Worm (Caenorhabditis elegans) whole organism, midembryonic: ENCODE data around the gene C55C3.6.

ENCODE experiments used
- T22C8.4 ChIP-seq: fragments of 200-800 bp; sonication (Bioruptor generic); IDR thresholded peaks from 2 replicates; pipeline ENCODE4 v1.3.6; 2022; ENCODE audit warnings: missing genetic modification characterization, missing compliant biosample characterization
- cog-1 ChIP-seq: sonication (generic microtip); optimal IDR thresholded peaks from 2 replicates; lab custom pipeline; 2016; ENCODE audit warnings: missing genetic modification characterization, missing compliant biosample characterization
- flt-1 ChIP-seq: fragments of 200-800 bp; sonication (Bioruptor generic); IDR thresholded peaks from 2 replicates; pipeline ENCODE4 v1.3.6; 2022; ENCODE audit warnings: missing genetic modification characterization, missing compliant biosample characterization
- klf-2 ChIP-seq: fragments of 200-800 bp; sonication (Bioruptor generic); conservative IDR thresholded peaks from 2 replicates; pipeline ENCODE4 v1.3.6; 2022; ENCODE audit warnings: missing genetic modification reagents, missing genetic modification characterization, missing compliant biosample characterization
- med-1 ChIP-seq: sonication (generic microtip); optimal IDR thresholded peaks from 2 replicates; lab custom pipeline; 2017; ENCODE audit warnings: missing genetic modification characterization, mild to moderate bottlenecking, missing compliant biosample characterization, antibody characterized with exemption, missing genetic modification reagents; ENCODE audit not compliant: insufficient read depth
- ref-1 ChIP-seq: fragments of 200-800 bp; sonication (Bioruptor generic); conservative IDR thresholded peaks from 2 replicates; pipeline ENCODE4 v1.3.6; 2022; ENCODE audit warnings: missing genetic modification reagents, missing genetic modification characterization, missing compliant biosample characterization
- tab-1 ChIP-seq: fragments of 200-800 bp; sonication (Bioruptor generic); IDR thresholded peaks from 2 replicates; pipeline ENCODE4 v1.3.6; 2022; ENCODE audit warnings: missing genetic modification characterization, missing compliant biosample characterization
- ztf-23 ChIP-seq: fragments of 200-800 bp; sonication (Bioruptor generic); IDR thresholded peaks from 2 replicates; pipeline ENCODE4 v1.3.6; 2022; ENCODE audit warnings: missing genetic modification reagents, missing genetic modification characterization, missing compliant biosample characterization
- ztf-29 ChIP-seq: fragments of 200-800 bp; sonication (Bioruptor generic); IDR thresholded peaks from 2 replicates; pipeline ENCODE4 v1.3.6; 2022; ENCODE audit warnings: missing genetic modification reagents, missing genetic modification characterization, missing compliant biosample characterization

The C55C3.6 gene

ce11 chrIV:5690386-5691080, 7.5 kb downstream of the C55C3.6 start, which contains the start of gene C55C3.8:
Gene C55C3.8, plus strand, starts transcription at chrIV:5691030.
- TF ChIP-seq tab-1 (GFP tag; lab: Robert Waterston, UW) (no peak), ref-1 (no peak), ztf-23 (GFP tag; lab: Robert Waterston, UW) (no peak)

DNA sequence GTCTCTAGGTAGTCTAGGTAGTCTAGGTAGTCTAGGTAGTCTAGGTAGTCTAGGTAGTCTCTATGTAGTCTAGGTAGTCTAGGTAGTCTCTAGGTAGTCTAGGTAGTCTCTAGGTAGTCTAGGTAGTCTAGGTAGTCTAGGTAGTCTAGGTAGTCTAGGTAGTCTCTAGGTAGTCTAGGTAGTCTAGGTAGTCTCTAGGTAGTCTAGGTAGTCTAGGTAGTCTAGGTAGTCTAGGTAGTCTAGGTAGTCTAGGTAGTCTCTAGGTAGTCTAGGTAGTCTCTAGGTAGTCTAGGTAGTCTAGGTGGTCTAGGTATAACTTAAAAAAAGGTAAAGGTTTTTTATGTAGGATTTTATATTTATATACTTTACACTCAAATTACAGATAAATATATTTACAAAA, 8.2 kb downstream of the C55C3.6 start:
- TF ChIP-seq flt-1 (GFP tag; lab: Robert Waterston, UW) (peak; percentile 22; the same call in 1 of the 2 replicates), ztf-23 (GFP tag; lab: Robert Waterston, UW) (peak; percentile 32; the same call in 1 of the 2 replicates)

DNA sequence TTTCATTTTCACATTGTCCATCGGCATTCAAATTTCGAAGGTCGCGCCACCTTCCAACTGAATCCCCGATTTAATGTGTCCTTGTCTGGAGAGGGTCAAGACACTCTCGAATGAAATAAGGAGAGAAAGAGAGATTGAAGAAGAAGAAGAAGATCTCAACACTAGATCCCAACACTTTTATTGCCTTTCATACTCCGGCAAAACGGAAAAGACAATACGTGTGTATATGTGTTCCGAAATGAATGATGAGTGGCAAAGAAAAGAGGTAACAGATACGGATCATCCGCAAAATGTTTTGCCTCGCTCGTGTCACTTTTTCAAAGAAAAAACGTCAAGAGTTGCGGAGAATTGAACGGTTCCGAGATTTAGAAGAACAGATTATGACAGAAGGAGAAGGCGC, 17.4 kb downstream of the C55C3.6 start:
- TF ChIP-seq flt-1 (GFP tag; lab: Robert Waterston, UW) (no peak), med-1 (GFP tag; lab: Kevin White, UChicago) (no peak), klf-2 (no peak), ztf-29 (no peak), ref-1 (no peak)

DNA sequence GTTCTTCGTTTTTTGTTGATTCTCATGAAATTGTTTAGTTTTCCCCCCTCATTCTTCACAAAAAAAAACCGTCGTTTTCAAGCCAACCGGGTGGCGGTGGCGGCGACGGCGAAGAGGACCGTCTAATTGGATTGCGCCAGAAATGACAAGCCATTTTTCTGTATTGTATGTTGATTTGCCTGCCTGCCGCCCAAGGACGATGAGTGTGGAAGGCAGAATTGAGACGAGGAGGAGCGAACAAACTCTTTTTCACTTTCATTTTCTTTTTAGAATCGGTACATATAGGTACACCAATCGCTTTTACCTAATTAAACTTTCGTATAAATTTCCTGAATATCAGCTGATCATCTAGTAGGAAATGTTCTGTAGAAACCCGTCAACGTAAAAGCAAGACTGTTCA, 18.7 kb downstream of the C55C3.6 start:
- TF ChIP-seq flt-1 (GFP tag; lab: Robert Waterston, UW) (no peak), cog-1 (tag; lab: Kevin White, UChicago) (no peak), ztf-29 (no peak), tab-1 (GFP tag; lab: Robert Waterston, UW) (no peak), klf-2 (no peak), med-1 (GFP tag; lab: Kevin White, UChicago) (no peak), T22C8.4 (GFP tag; lab: Robert Waterston, UW) (no peak), ref-1 (no peak), ztf-23 (GFP tag; lab: Robert Waterston, UW) (no peak)

ce11 chrIV:5703443-5703842, 20.5 kb downstream of the C55C3.6 start, which contains the start of the genes C55C3.73 and perm-5:
Gene C55C3.73, minus strand, starts transcription at chrIV:5703451.
Gene perm-5, minus strand, starts transcription at chrIV:5703468.
- TF ChIP-seq ztf-29 = no peak
- no peak for TF ChIP-seq flt-1 (GFP tag; lab: Robert Waterston, UW)
- TF ChIP-seq T22C8.4 (GFP tag; lab: Robert Waterston, UW) = no peak
- TF ChIP-seq cog-1 (tag; lab: Kevin White, UChicago) = no peak
- TF ChIP-seq tab-1 (GFP tag; lab: Robert Waterston, UW) = no peak
- TF ChIP-seq klf-2 = no peak
- no peak for TF ChIP-seq ref-1
- TF ChIP-seq ztf-23 (GFP tag; lab: Robert Waterston, UW) = no peak
- TF ChIP-seq med-1 (GFP tag; lab: Kevin White, UChicago) = no peak

DNA sequence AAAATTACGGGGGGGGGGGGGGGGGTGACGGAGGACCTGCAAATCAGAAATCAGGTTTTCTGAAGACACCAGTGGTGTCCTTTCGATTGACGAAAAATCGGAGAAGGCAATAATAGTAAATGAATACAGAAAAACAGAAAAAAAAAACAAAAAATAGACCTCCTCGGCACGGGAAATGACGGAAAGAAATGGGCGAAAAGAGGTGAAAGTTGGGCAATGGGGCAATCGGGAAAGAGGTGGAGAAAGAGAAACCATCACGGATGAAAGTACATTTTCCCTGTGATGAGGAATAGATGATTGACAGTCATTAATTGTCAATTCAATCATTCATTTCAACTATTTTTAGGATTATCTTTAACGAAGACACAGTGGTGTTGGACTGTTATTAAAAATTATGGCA, 20.9 kb downstream of the C55C3.6 start:
- TF ChIP-seq tab-1 (GFP tag; lab: Robert Waterston, UW) (no peak), med-1 (GFP tag; lab: Kevin White, UChicago) (no peak), ztf-29 (no peak), ztf-23 (GFP tag; lab: Robert Waterston, UW) (no peak), cog-1 (tag; lab: Kevin White, UChicago) (no peak), klf-2 (no peak), ref-1 (no peak), T22C8.4 (GFP tag; lab: Robert Waterston, UW) (no peak), flt-1 (GFP tag; lab: Robert Waterston, UW) (no peak)

- TF ChIP-seq ztf-23 (GFP tag; lab: Robert Waterston, UW) (no peak), T22C8.4 (GFP tag; lab: Robert Waterston, UW) (no peak), med-1 (GFP tag; lab: Kevin White, UChicago) (no peak), flt-1 (GFP tag; lab: Robert Waterston, UW) (no peak), tab-1 (GFP tag; lab: Robert Waterston, UW) (no peak), ztf-29 (no peak)
These were observed 23.6 kb downstream of the C55C3.6 start for ce11 chrIV:5706603-5707002.

DNA sequence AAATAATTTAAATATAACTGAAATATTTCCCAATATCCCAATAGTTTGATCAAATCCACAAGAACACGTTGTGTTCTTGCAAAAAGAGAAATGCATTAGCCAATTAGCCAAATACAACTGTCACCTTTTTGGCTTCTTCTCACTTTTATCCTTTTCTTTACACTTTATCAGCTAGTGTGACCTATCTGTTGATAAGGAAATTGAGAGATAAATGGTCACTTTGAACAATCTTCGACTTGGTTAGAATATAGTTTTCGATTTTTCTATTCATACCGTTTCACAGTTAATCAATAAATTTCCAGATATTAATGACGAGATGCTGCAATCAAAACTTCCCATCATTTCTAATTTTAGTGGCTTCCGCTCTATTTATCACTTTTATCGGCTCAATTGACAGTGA, 25.8 kb downstream of the C55C3.6 start, which contains the start of gene C55C3.1:
Gene C55C3.1 (plus strand): TSS at position 301 of the 400 bp plus-strand sequence.
- TF ChIP-seq flt-1 (GFP tag; lab: Robert Waterston, UW) (no peak), T22C8.4 (GFP tag; lab: Robert Waterston, UW) (no peak), ztf-23 (GFP tag; lab: Robert Waterston, UW) (no peak), med-1 (GFP tag; lab: Kevin White, UChicago) (no peak), ztf-29 (no peak), klf-2 (no peak), ref-1 (no peak)

- no peak for TF ChIP-seq flt-1 (GFP tag; lab: Robert Waterston, UW)
- no peak for TF ChIP-seq cog-1 (tag; lab: Kevin White, UChicago)
These were observed 32.5 kb downstream of the C55C3.6 start for ce11 chrIV:5715341-5716112.

- TF ChIP-seq cog-1 (tag; lab: Kevin White, UChicago) (no peak), med-1 (GFP tag; lab: Kevin White, UChicago) (no peak), T22C8.4 (GFP tag; lab: Robert Waterston, UW) (no peak), flt-1 (GFP tag; lab: Robert Waterston, UW) (no peak), ref-1 (no peak), tab-1 (GFP tag; lab: Robert Waterston, UW) (no peak), ztf-23 (GFP tag; lab: Robert Waterston, UW) (no peak), klf-2 (no peak), ztf-29 (no peak)
These were observed 40.7 kb downstream of the C55C3.6 start for ce11 chrIV:5723659-5724058.
